Fruit fly (Drosophila melanogaster) whole organism, pupa: ENCODE measurements around the gene Sidpn.

Source experiments
- CG12605 ChIP-seq: fragments of 200-800 bp; sonication (Bioruptor generic); IDR thresholded peaks from 2 replicates; pipeline ENCODE4 v1.3.6; 2022; ENCODE audit warnings: missing biosample characterization, missing genetic modification characterization
- CG8301 ChIP-seq: fragments of 200-800 bp; sonication (Bioruptor generic); optimal IDR thresholded peaks from 2 replicates; lab custom pipeline; 2018; ENCODE audit warnings: missing biosample characterization, mild to moderate bottlenecking, missing genetic modification characterization
- rn ChIP-seq: fragments of 200-800 bp; sonication (Bioruptor generic); IDR thresholded peaks from 2 replicates; pipeline ENCODE4 v1.3.6; 2022; ENCODE audit warnings: missing biosample characterization, missing genetic modification characterization

DNA sequence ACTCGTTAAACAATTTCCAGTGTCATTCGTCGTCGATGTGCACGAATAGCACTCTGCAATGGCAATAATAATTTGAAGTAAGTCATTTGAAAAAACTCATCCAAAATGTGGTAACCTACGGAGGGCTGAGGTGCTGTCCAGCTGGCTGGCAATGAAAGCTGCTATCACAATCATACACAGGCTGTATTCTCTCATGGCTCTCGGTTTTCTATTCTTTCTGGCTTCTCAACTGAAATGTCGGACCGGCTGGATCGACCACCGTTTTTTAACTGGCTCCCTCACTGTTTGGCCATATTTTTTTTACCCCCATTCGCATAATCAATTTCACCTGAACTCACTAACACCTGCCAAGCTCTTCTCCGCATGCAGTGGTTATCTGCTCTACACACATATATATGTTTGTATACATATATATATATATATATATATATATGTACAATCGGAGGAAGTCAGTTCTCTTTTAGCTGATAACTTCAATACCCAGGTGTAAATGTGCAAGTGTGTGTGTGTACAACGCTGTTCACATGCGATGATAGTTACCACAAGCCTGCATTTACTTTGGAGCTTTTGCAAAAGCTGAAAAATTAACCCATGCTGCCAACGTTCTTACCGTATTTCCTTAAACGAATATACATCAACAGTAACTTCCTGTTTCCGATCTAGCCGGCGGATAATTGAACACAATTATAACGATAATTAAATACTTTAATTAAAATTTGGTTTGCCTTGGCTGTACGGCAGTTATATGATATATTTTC lies 31.7 kb upstream of the Sidpn start, which contains the start of gene CG10650:
- no peak for TF ChIP-seq rn
- TF ChIP-seq CG12605 (GFP tag; lab: Robert Waterston, UW): no peak
- no peak for TF ChIP-seq CG8301 (tag; lab: Kevin White, UChicago)
